Fruit fly (Drosophila melanogaster) ovary, adult (tissue): ENCODE measurements around the gene CG17145.

Experiments
- CG17801 ChIP-seq: fragments of 200-800 bp; optimal IDR thresholded peaks from 2 replicates; lab custom pipeline; 2019; ENCODE audit warnings: missing biosample characterization, mild to moderate bottlenecking, missing genetic modification characterization, moderate library complexity; ENCODE audit not compliant: partially characterized antibody

The CG17145 gene

DNA sequence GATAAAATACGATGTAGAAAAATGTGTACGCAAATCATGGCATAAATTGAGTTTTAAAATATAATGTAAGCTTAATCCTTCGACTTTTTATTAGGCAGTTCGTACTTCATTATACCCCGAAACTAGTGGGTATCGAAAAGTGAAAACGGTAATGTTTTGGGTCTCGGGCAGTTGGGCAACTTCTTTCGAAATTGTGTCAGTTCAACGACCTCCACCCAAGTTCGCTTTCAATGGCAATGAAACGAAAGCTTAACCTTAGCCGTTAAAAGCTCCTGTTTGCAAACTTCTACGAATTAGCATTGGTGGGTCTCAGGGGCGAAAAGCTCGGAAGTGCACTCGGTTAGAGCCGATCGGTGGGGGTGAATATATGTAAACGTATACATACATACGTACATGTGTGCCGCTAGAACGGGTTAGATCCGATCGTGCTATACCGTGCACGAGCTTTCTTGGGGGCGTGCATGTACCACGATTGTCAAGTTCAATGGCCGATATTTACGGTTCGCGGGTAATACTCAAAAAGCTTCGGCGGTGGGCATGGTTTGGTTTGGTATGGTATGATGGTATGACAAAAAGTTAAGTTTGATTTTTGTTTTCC lies 8.7 kb downstream of the CG17145 start:
- no peak for TF ChIP-seq CG17801 (GFP tag; lab: Kevin White, UChicago)

DNA sequence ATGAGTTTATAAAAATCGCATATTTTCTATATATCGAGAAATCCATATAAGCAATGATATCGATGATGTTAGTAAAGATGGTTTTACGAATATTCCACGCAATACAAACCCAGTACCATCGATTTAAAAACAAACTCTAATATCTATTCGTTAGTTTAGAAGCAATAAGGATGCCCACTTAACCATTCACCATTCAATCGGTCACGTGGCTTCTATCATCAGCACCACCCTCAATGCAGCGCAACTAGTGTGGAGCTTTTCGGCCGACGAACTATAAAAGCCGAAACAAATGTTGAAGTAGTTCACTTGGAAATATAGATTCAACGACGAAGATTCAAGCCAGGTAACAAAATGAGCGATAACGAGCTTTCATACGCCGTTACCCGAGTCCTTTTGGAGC lies 9.8 kb downstream of the CG17145 start, which contains the start of gene CG13813:
Gene CG13813 (plus strand): TSS at position 301 of the 400 bp plus-strand sequence.
- TF ChIP-seq CG17801 (GFP tag; lab: Kevin White, UChicago): no peak

DNA sequence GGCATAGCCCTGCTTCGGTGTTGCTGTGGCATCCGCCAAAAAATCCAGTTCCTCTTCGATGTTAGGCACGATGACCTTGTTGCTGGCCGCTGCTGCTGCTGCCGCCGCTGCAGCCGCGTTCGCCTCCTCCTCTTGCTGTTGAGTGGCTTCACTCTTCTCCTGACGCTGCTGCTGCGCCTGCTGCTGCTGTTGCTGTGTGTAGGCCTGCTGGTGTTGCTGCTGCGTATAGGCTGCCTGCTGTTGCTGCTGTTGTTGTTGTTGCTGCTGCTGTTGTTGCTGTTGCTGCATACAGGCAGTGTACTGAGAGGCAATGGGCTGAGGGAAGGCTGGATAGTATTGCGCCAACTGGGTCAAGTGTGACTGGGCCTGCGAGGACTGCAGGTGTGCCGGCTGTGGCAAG lies 15.6 kb downstream of the CG17145 start:
- TF ChIP-seq CG17801 (GFP tag; lab: Kevin White, UChicago): no peak

DNA sequence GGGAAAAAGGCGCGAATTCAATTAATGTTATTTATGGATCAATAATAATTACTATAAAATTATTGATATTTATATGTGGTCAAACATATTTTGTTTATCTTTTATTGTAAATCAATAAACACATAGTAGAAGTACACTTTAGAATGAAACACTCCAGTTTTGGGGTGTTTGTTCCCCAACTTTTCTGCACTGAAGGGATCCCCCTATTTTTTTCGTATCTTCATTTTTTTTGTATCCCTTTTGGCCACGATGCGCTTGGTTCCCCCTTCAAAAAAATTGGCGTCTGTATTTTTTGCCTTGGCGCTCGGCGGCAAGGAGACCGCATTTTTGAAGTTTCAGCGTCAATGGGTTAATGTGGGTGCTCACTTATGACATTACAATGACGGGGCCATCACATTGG lies 19.1 kb downstream of the CG17145 start, which contains the start of gene Clc:
Gene Clc (plus strand): TSS at position 301 of the 400 bp plus-strand sequence.
- TF ChIP-seq CG17801 (GFP tag; lab: Kevin White, UChicago): no peak

DNA sequence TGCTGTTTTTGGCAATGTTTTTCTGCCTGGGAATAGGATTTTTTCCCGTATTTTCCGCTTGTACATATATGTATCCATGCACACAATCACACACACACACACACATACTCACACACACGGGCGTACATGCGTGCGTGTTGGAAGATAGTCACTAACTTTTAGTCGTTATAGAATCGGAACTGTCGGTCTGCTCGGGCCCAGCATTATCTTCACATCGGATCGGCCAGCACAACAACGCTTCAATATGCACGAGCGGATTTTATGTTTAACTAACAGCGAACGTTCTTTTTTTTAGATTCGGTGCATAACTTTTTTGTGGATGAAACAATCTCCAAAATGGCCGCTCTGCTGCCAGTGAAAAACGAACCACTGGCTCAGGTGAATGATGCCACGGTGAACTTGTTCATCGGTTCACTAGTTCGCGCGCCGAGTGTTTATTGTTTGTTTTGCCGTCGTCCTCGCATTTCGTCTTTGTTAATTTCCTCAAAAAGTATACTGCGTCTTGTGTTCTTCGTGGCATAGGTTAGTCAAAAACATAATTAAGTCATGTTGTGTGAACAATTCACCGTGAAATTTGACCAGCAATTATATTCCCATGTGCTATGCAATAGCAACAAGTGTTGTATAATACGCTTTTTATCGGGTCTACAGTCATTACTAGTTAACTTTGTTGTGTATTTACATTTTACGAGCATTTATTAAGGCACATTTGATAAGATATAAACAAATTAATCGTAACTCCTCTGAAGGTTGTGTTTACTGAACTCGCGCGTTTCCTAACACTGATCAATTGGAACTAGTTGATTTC lies 19.8 kb downstream of the CG17145 start, which contains the start of the genes CG6951 and CG17233:
Gene CG6951 (plus strand): TSS at position 105 of the 808 bp plus-strand sequence.
Gene CG17233 (minus strand): TSS at position 741 of the 808 bp plus-strand sequence.
- TF ChIP-seq CG17801 (GFP tag; lab: Kevin White, UChicago): no peak

DNA sequence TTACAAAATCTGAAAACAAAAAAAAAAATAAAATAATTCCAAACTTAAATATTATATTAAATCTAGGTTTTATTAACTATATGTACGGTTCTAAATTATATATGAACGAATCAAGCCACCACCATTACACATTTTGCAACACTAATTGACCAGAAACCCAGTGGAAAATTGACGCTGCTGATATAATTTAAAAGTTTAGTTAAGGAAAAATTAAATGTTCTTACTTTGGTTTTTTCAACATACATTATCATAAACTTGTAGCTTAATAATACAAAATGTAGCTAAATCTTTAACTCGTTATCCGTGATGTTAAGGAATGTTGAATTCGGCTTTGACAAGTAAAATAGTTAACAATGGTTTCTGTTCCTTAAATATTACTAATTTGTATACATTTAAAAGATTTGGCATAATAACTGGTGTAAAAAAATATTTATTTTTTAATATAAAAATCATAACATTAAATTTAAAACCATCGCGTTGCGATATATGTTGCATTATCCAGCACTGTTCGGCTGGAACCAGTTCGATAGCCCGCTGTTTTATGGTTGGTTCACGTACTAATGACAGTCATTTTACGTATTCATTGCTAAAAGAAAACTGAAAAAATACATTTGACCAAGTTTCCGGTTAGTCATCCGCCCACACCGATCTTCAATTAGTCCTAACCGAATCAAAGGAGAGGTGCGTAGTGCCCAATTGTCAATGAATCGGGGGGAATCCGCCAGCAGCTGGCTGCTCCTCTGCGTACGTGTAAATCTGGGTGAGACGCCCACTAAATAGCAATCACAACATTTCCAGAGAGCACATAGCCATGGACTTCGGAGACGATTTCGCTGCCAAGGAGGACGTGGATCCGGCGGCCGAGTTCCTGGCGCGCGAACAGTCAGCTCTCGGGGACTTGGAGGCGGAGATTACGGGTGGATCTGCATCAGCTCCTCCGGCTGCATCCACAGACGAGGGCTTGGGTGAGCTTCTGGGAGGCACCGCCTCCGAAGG lies 20.7 kb downstream of the CG17145 start:
- TF ChIP-seq CG17801 (GFP tag; lab: Kevin White, UChicago): peak; percentile 43

DNA sequence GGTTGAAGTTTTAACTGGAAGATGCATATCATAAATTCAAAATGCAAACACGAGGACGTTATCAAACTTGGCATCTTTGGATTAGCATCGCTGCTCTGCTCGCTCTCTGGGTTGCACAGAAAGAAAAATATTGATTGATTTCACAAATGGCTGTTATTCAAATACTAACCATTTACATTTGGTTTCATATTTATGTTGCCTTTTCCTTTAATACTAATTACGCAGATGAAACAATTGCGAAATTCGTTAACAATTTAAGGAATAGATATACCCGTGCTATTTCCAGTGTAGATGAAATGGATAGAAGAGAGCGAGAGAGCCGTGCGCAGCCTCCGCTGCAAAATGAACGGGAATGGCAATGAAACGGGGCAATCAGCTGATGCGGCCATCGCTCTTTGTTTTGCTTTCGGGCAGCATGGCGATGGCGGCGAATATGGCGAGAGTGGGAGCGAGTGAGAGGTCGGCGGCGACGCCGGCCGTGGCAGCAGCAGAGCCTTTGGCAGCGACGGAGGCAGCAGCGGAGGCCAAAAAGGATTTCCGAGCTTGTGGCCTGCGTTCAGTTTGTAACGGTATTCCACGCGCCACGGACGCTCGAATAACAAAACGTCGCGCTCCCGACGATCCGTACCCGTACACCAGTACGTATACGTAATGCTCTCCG lies 26.0 kb downstream of the CG17145 start, which contains the start of gene rdgC:
Gene rdgC (plus strand): TSS at position 568 of the 661 bp plus-strand sequence.
- peak; percentile 31 for TF ChIP-seq CG17801 (GFP tag; lab: Kevin White, UChicago)

DNA sequence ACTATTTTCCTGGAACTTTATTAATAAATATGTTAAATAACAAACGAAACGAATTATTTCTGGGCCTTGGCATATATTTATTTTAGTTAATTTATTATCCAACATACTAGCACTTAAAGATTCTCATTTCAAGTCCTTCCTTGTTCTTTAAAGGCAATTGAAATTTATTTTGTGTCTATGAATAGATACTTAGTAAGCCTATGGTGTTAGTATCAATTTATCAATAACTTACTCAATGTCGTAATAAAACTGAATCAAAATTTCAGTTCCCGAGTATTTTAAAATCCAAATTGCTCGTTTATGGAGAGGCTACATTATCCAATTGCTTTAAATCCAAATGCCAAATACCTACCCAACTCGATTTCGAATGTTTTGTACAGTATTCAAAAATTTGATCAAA lies 43.9 kb downstream of the CG17145 start, which contains the start of gene CG32228:
Gene CG32228 (plus strand): TSS at position 301 of the 400 bp plus-strand sequence.
- no peak for TF ChIP-seq CG17801 (GFP tag; lab: Kevin White, UChicago)
